Worm (Caenorhabditis elegans) whole organism, L4 larva: ENCODE results near the gene C07G3.10.

Experiments used
- F49E8.2 ChIP-seq: sonication (generic microtip); optimal IDR thresholded peaks from 2 replicates; lab custom pipeline; 2016; ENCODE audit warnings: missing compliant biosample characterization, mild to moderate bottlenecking, missing genetic modification characterization, borderline replicate concordance
- duxl-1 ChIP-seq: sonication (generic microtip); optimal IDR thresholded peaks from 2 replicates; lab custom pipeline; 2016; ENCODE audit warnings: mild to moderate bottlenecking, missing genetic modification characterization, moderate library complexity, missing compliant biosample characterization; ENCODE audit not compliant: poor library complexity
- fkh-10 ChIP-seq: fragments of 150-350 bp; optimal IDR thresholded peaks from 2 replicates; lab custom pipeline; 2014; ENCODE audit warnings: missing biosample characterization, missing genetic modification reagents, missing genetic modification characterization
- jun-1 ChIP-seq: fragments of 150-350 bp; optimal IDR thresholded peaks from 2 replicates; lab custom pipeline; 2014; ENCODE audit warnings: missing biosample characterization, missing genetic modification reagents, missing genetic modification characterization
- lin-13 ChIP-seq: fragments of 150-350 bp; optimal IDR thresholded peaks from 2 replicates; lab custom pipeline; 2014; ENCODE audit warnings: missing biosample characterization, missing genetic modification reagents, missing genetic modification characterization
- lin-39 ChIP-seq: fragments of 150-350 bp; optimal IDR thresholded peaks from 2 replicates; lab custom pipeline; 2014; ENCODE audit warnings: missing biosample characterization, missing genetic modification reagents, missing genetic modification characterization
- nhr-11 ChIP-seq: fragments of 150-350 bp; optimal IDR thresholded peaks from 2 replicates; lab custom pipeline; 2014; ENCODE audit warnings: missing biosample characterization, missing genetic modification characterization
- nhr-237 ChIP-seq: sonication (generic microtip); optimal IDR thresholded peaks from 2 replicates; lab custom pipeline; 2017; ENCODE audit warnings: missing biosample characterization, missing genetic modification characterization
- nhr-42 ChIP-seq: fragments of 200-800 bp; sonication (Bioruptor generic); IDR thresholded peaks from 2 replicates; pipeline ENCODE4 v1.3.6; 2022; ENCODE audit warnings: missing genetic modification characterization, missing compliant biosample characterization
- saeg-2 ChIP-seq: fragments of 200-800 bp; sonication (Bioruptor generic); IDR thresholded peaks from 2 replicates; pipeline ENCODE4 v1.3.6; 2022; ENCODE audit warnings: missing genetic modification reagents, missing genetic modification characterization, missing compliant biosample characterization
- unc-39 ChIP-seq: sonication (generic microtip); optimal IDR thresholded peaks from 2 replicates; lab custom pipeline; 2017; ENCODE audit warnings: missing biosample characterization, missing genetic modification characterization
- ztf-11 ChIP-seq: fragments of 150-350 bp; optimal IDR thresholded peaks from 2 replicates; lab custom pipeline; 2014; ENCODE audit warnings: missing biosample characterization, missing genetic modification characterization

ce11 chrV:3463514-3463913 lies 38.6 kb upstream of the C07G3.10 start, which contains the start of gene slc-28.1:
- TF ChIP-seq ztf-11 (tag; lab: Kevin White, UChicago) (no peak), jun-1 (no peak), nhr-237 (tag; lab: Kevin White, UChicago) (no peak), lin-39 (tag; lab: Kevin White, UChicago) (no peak), lin-13 (GFP tag; lab: Kevin White, UChicago) (no peak), nhr-11 (no peak), fkh-10 (GFP tag; lab: Kevin White, UChicago) (no peak), duxl-1 (no peak), nhr-42 (no peak), saeg-2 (no peak), unc-39 (tag; lab: Kevin White, UChicago) (no peak), F49E8.2 (tag; lab: Kevin White, UChicago) (no peak)
